Fruit fly (Drosophila melanogaster) whole organism, adult: ENCODE data around the gene pnt.
A peak's percentile ranks its signal among the peaks of the same experiment; 100 is the strongest.

Experiments used
- CG11617 ChIP-seq: fragments of 200-800 bp; sonication (Bioruptor generic); optimal IDR thresholded peaks from 2 replicates; lab custom pipeline; 2017; ENCODE audit warnings: mild to moderate bottlenecking, missing biosample characterization, missing genetic modification reagents, missing genetic modification characterization
- CG12768 ChIP-seq: fragments of 200-800 bp; sonication (Bioruptor generic); optimal IDR thresholded peaks from 2 replicates; lab custom pipeline; 2017; ENCODE audit warnings: missing biosample characterization, missing genetic modification characterization, mild to moderate bottlenecking, moderate library complexity, missing genetic modification reagents
- CG14711 ChIP-seq: fragments of 200-800 bp; sonication (Bioruptor generic); optimal IDR thresholded peaks from 2 replicates; lab custom pipeline; 2018; ENCODE audit warnings: missing biosample characterization, mild to moderate bottlenecking, missing genetic modification characterization, moderate library complexity
- CG1620 ChIP-seq: fragments of 200-800 bp; sonication (Bioruptor generic); optimal IDR thresholded peaks from 2 replicates; lab custom pipeline; 2016; ENCODE audit warnings: missing biosample characterization, missing genetic modification characterization
- CG33017 ChIP-seq: fragments of 200-800 bp; sonication (Bioruptor generic); optimal IDR thresholded peaks from 2 replicates; lab custom pipeline; 2018; ENCODE audit warnings: missing biosample characterization, mild to moderate bottlenecking, missing genetic modification characterization, moderate library complexity
- CG5204 ChIP-seq: fragments of 200-800 bp; sonication (Bioruptor generic); optimal IDR thresholded peaks from 2 replicates; lab custom pipeline; 2016; ENCODE audit warnings: missing biosample characterization, missing genetic modification characterization
- CG7045 ChIP-seq: fragments of 200-800 bp; sonication (Bioruptor generic); optimal IDR thresholded peaks from 2 replicates; lab custom pipeline; 2017; ENCODE audit warnings: missing biosample characterization, mild to moderate bottlenecking, missing genetic modification characterization
- CG7101 ChIP-seq: fragments of 200-800 bp; sonication (Bioruptor generic); optimal IDR thresholded peaks from 2 replicates; lab custom pipeline; 2018; ENCODE audit warnings: missing biosample characterization, mild to moderate bottlenecking, missing genetic modification characterization, moderate library complexity
- Clk ChIP-seq: fragments of 200-800 bp; sonication (Bioruptor generic); optimal IDR thresholded peaks from 2 replicates; lab custom pipeline; 2017; ENCODE audit warnings: missing biosample characterization, missing genetic modification characterization
- Crg-1 ChIP-seq: fragments of 200-800 bp; sonication (Bioruptor generic); optimal IDR thresholded peaks from 2 replicates; lab custom pipeline; 2016; ENCODE audit warnings: missing biosample characterization, missing genetic modification characterization
- Hr96 ChIP-seq: fragments of 200-800 bp; sonication (Bioruptor generic); optimal IDR thresholded peaks from 2 replicates; lab custom pipeline; 2016; ENCODE audit warnings: missing biosample characterization, missing genetic modification characterization
- Mnt ChIP-seq: fragments of 200-800 bp; sonication (Bioruptor generic); optimal IDR thresholded peaks from 2 replicates; lab custom pipeline; 2016; ENCODE audit warnings: missing biosample characterization, mild to moderate bottlenecking, missing genetic modification characterization
- bab1 ChIP-seq: fragments of 200-800 bp; sonication (Bioruptor generic); optimal IDR thresholded peaks from 3 replicates; lab custom pipeline; 2019; ENCODE audit warnings: missing biosample characterization, mild to moderate bottlenecking, missing genetic modification characterization, moderate library complexity
- cic ChIP-seq: fragments of 200-800 bp; sonication (Bioruptor generic); optimal IDR thresholded peaks from 2 replicates; lab custom pipeline; 2017; ENCODE audit warnings: missing biosample characterization, mild to moderate bottlenecking, missing genetic modification characterization, moderate library complexity
- cnc ChIP-seq, 2 experiments: fragments of >200 bp; optimal IDR thresholded peaks; 2 replicates each; lab custom pipeline; 2017
- kay ChIP-seq: fragments of 200-800 bp; sonication (Bioruptor generic); peaks from one replicate; lab custom pipeline; 2016; ENCODE audit warnings: missing biosample characterization, missing genetic modification characterization, borderline replicate concordance
- ovo ChIP-seq: fragments of 200-800 bp; sonication (Bioruptor generic); optimal IDR thresholded peaks from 2 replicates; lab custom pipeline; 2016; ENCODE audit warnings: missing biosample characterization, missing genetic modification characterization
- pad ChIP-seq: fragments of 200-800 bp; sonication (Bioruptor generic); optimal IDR thresholded peaks from 3 replicates; lab custom pipeline; 2017; ENCODE audit warnings: missing biosample characterization, missing genetic modification characterization, mild to moderate bottlenecking, moderate library complexity, missing genetic modification reagents
- tj ChIP-seq: fragments of 200-800 bp; sonication (Bioruptor generic); optimal IDR thresholded peaks from 3 replicates; lab custom pipeline; 2017; ENCODE audit warnings: missing biosample characterization, mild to moderate bottlenecking, missing genetic modification characterization, moderate library complexity
- toe ChIP-seq: fragments of 200-800 bp; sonication (Bioruptor generic); optimal IDR thresholded peaks from 2 replicates; lab custom pipeline; 2016; ENCODE audit warnings: missing biosample characterization, missing genetic modification characterization

The pnt gene

DNA sequence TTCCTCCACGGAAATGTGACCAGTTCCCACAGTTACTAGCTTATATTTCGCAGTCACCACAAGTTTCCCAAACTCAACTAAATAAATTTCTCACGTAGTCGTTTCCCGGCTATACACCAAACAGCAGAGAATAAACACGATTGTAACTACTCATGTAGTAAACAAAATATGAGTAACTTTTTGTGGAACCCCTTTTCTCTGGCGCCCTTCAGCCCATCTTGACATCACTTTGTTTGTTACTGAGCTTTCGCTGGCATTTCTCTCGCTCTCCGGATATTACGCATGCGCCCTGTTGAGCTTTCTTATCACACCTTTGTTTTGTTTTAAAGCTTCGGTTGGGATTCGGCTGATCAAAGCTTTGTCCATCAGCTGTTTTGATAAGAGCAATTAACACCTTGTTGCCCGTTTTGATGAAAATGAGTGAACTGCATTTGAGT, 40.1 kb upstream of the pnt start:
- TF ChIP-seq CG33017 (tag; lab: Kevin White, UChicago) (peak; percentile 49), CG7101 (peak; percentile 18), cnc (optimal IDR thresholded peaks at IDR 0.05; lab: Kevin White, UChicago) (no peak), CG12768 (GFP tag; lab: Kevin White, UChicago) (no peak), CG11617 (GFP tag; lab: Kevin White, UChicago) (no peak), pad (GFP tag; lab: Kevin White, UChicago) (peak; percentile 12), CG5204 (no peak), kay (GFP tag; lab: Kevin White, UChicago) (peak; percentile 97), cic (GFP tag; lab: Kevin White, UChicago) (peak; percentile 86)

dm6 chr3R:23384591-23385260, 38.8 kb upstream of the pnt start, which contains the start of gene CG4393:
Gene CG4393 (minus strand): TSS chr3R:23384777.
- no peak for TF ChIP-seq ovo (GFP tag; lab: Kevin White, UChicago)
- peak; percentile 94 for TF ChIP-seq CG12768 (GFP tag; lab: Kevin White, UChicago)
- no peak for TF ChIP-seq cnc (optimal IDR thresholded peaks at IDR 0.05; lab: Kevin White, UChicago)
- no peak for TF ChIP-seq CG7101
- peak; percentile 16 for TF ChIP-seq Hr96 (GFP tag; lab: Kevin White, UChicago)
- no peak for TF ChIP-seq pad (GFP tag; lab: Kevin White, UChicago)
- TF ChIP-seq CG7045 (GFP tag; lab: Kevin White, UChicago): peak; percentile 6
- peak; percentile 51 for TF ChIP-seq CG5204
- TF ChIP-seq bab1 (GFP tag; lab: Kevin White, UChicago): no peak
- no peak for TF ChIP-seq CG33017 (tag; lab: Kevin White, UChicago)
- no peak for TF ChIP-seq CG1620 (GFP tag; lab: Kevin White, UChicago)
- no peak for TF ChIP-seq CG14711
- no peak for TF ChIP-seq toe (GFP tag; lab: Kevin White, UChicago)
- TF ChIP-seq kay (GFP tag; lab: Kevin White, UChicago): peak; percentile 50
- TF ChIP-seq CG11617 (GFP tag; lab: Kevin White, UChicago): peak; percentile 14
- TF ChIP-seq cic (GFP tag; lab: Kevin White, UChicago): no peak
- peak; percentile 40 for TF ChIP-seq Clk (GFP tag; lab: Kevin White, UChicago)
- TF ChIP-seq Crg-1 (GFP tag; lab: Kevin White, UChicago): no peak
- peak; percentile 7 for TF ChIP-seq Mnt (GFP tag; lab: Kevin White, UChicago)
- no peak for TF ChIP-seq tj (GFP tag; lab: Kevin White, UChicago)

DNA sequence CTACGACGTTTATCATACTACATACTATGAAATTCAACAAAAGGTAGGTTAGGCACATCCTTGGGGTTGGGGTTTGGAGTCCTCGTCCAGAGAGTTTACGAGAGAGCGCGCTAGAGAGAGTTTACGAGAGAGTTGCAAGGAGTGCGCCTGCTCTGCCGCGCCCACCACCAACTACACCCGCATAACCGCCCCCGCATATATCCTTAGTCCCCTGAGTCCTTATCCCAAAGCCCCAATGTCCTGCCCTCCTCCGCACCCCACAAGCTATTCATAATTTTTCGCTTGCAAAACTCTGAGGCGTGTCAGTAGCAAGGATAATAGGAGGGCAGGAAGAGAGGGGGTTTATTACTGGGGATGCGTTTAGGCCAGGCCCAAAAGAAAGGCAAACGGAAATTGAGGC, 37.8 kb upstream of the pnt start:
- TF ChIP-seq cnc (optimal IDR thresholded peaks at IDR 0.05; lab: Kevin White, UChicago): no peak

DNA sequence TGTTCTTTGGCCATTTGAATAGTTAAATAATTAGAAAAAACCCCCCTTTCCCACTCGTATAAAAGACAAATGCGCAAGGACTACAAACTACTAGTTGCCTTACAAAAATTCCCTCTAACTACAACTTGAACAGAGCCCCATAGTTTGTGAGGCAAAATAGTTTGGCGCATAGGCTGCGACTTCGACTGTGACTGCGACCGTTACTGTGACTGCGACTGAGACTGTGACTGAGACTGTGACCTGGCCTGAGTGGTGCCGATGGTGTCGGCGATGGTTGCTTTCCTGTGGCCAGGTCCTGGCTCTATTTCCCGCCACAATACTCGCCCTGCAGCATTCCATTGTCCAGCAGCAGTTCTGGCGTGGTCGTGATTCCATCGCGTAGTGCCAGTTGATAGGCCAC, 31.3 kb upstream of the pnt start:
- TF ChIP-seq Clk (GFP tag; lab: Kevin White, UChicago) (no peak), CG14711 (no peak), cnc (optimal IDR thresholded peaks at IDR 0.05; lab: Kevin White, UChicago) (no peak), bab1 (GFP tag; lab: Kevin White, UChicago) (no peak), CG7045 (GFP tag; lab: Kevin White, UChicago) (no peak)

- peak; percentile 47 for TF ChIP-seq Crg-1 (GFP tag; lab: Kevin White, UChicago)
- no peak for TF ChIP-seq cnc (optimal IDR thresholded peaks at IDR 0.05; lab: Kevin White, UChicago)
- peak; percentile 79 for TF ChIP-seq cic (GFP tag; lab: Kevin White, UChicago)
- TF ChIP-seq kay (GFP tag; lab: Kevin White, UChicago): no peak
- no peak for TF ChIP-seq CG14711
- peak; percentile 59 for TF ChIP-seq ovo (GFP tag; lab: Kevin White, UChicago)
- no peak for TF ChIP-seq Clk (GFP tag; lab: Kevin White, UChicago)
- TF ChIP-seq Hr96 (GFP tag; lab: Kevin White, UChicago): peak; percentile 89
- peak; percentile 86 for TF ChIP-seq CG7045 (GFP tag; lab: Kevin White, UChicago)
- peak; percentile 56 for TF ChIP-seq Mnt (GFP tag; lab: Kevin White, UChicago)
- peak; percentile 6 for TF ChIP-seq bab1 (GFP tag; lab: Kevin White, UChicago)
- peak; percentile 26 for TF ChIP-seq pad (GFP tag; lab: Kevin White, UChicago)
- peak; percentile 73 for TF ChIP-seq CG5204
- peak; percentile 72 for TF ChIP-seq CG11617 (GFP tag; lab: Kevin White, UChicago)
- TF ChIP-seq CG1620 (GFP tag; lab: Kevin White, UChicago): peak; percentile 65
- peak; percentile 88 for TF ChIP-seq CG12768 (GFP tag; lab: Kevin White, UChicago)
- TF ChIP-seq toe (GFP tag; lab: Kevin White, UChicago): peak; percentile 77
- TF ChIP-seq CG7101: no peak
- TF ChIP-seq CG33017 (tag; lab: Kevin White, UChicago): peak; percentile 70
- peak; percentile 67 for TF ChIP-seq tj (GFP tag; lab: Kevin White, UChicago)
These were observed 28.3 kb upstream of the pnt start for dm6 chr3R:23374290-23374689.

DNA sequence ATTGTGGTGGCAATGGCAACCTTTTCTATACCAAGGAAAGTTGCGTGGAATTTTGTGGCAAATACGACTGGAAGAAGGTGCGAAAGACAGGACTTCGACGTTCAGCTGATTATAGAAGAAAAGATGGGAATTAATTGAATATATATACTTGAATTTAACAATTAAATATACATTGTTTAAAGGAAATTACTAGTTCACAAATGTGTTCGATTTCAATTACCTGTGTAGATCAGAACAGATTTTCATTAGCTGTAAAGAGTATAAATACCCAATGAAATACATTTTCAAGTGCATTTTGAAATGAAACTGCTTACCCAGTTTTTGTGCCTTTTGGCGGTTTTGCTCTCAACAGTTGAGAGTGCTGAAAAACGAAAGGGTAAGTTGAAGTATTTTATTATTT, 27.4 kb upstream of the pnt start, which contains the start of gene CG42828:
Gene CG42828 (plus strand): TSS at position 301 of the 400 bp plus-strand sequence.
- TF ChIP-seq CG11617 (GFP tag; lab: Kevin White, UChicago): no peak
- TF ChIP-seq Hr96 (GFP tag; lab: Kevin White, UChicago): no peak
- no peak for TF ChIP-seq bab1 (GFP tag; lab: Kevin White, UChicago)
- TF ChIP-seq ovo (GFP tag; lab: Kevin White, UChicago): no peak
- no peak for TF ChIP-seq toe (GFP tag; lab: Kevin White, UChicago)
- TF ChIP-seq tj (GFP tag; lab: Kevin White, UChicago): no peak
- no peak for TF ChIP-seq Clk (GFP tag; lab: Kevin White, UChicago)
- TF ChIP-seq kay (GFP tag; lab: Kevin White, UChicago): no peak
- TF ChIP-seq CG14711: no peak
- no peak for TF ChIP-seq CG7045 (GFP tag; lab: Kevin White, UChicago)
- TF ChIP-seq Crg-1 (GFP tag; lab: Kevin White, UChicago): no peak
- TF ChIP-seq cic (GFP tag; lab: Kevin White, UChicago): no peak
- TF ChIP-seq cnc (optimal IDR thresholded peaks at IDR 0.05; lab: Kevin White, UChicago): no peak
- no peak for TF ChIP-seq pad (GFP tag; lab: Kevin White, UChicago)
- TF ChIP-seq Mnt (GFP tag; lab: Kevin White, UChicago): no peak
